Fruit fly (Drosophila melanogaster): ENCODE results near the gene atk.

The atk gene

DNA sequence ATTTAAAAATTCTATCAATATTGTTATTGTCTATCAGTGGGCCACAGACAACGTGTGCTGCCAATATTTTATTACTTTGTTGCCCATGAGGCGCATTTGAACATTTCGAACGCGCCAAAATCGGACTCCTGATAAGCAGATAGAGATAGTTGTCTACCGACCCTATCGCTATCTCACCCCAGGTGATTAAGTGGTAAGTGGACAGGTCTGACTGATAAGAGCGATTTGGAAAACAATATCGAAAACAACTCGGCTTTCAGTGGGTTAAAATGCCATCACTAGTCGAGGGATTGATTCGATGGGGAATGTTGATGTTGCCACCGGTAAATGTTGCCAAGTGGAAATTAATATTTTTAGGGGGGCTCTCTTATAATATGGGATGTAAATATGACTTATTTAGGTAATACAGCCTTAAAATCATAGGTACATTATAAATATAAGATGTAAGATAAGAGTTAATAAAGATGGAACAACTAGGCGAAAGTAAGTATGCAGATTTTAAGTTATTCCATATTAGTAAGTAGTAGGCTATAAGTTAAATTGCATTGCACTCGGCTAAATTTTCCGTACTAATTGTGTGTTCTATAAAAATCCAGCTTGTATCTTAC lies 27.0 kb upstream of the atk start, which contains the start of gene ND-39 (continued):
- no peak for TF ChIP-seq abd-A (tag; optimal IDR thresholded peaks at IDR 0.05)
- no peak for TF ChIP-seq CG17568 (GFP tag; optimal IDR thresholded peaks at IDR 0.05)
- no peak for TF ChIP-seq Sox102F (GFP tag; optimal IDR thresholded peaks at IDR 0.05)
- TF ChIP-seq Neu2 (GFP tag; optimal IDR thresholded peaks at IDR 0.05; ENCODE audit: borderline replicate concordance), result peak; percentile 75
- no peak for TF ChIP-seq NFAT (GFP tag; IDR thresholded peaks at IDR 0.05)
- TF ChIP-seq CG6854 (GFP tag; optimal IDR thresholded peaks at IDR 0.05), result no peak
- peak; percentile 35 for TF ChIP-seq CG34376 (GFP tag; optimal IDR thresholded peaks at IDR 0.05)
- TF ChIP-seq gcm2 (GFP tag; optimal IDR thresholded peaks at IDR 0.05), result no peak
- no peak for TF ChIP-seq CG8290 (GFP tag; optimal IDR thresholded peaks at IDR 0.05)
- peak in 1 of 2 experiments; percentile 29 for TF ChIP-seq CG8290 (tag; optimal IDR thresholded peaks at IDR 0.05)
- peak; percentile 36; the same call in 1 of the 2 replicates for TF ChIP-seq bbx (GFP tag; IDR thresholded peaks at IDR 0.05; ENCODE audit: partially characterized antibody)
- TF ChIP-seq slou (GFP tag; optimal IDR thresholded peaks at IDR 0.05), result no peak
- no peak for TF ChIP-seq CG8281 (tag; optimal IDR thresholded peaks at IDR 0.05)
- TF ChIP-seq CG8388 (GFP tag; optimal IDR thresholded peaks at IDR 0.05), result no peak
- TF ChIP-seq Ssrp (tag; optimal IDR thresholded peaks at IDR 0.05), result no peak
- no peak for TF ChIP-seq Side (GFP tag; optimal IDR thresholded peaks at IDR 0.05)
- TF ChIP-seq dati (GFP tag; IDR thresholded peaks at IDR 0.05), result no peak
- no peak for TF ChIP-seq D19A (tag; optimal IDR thresholded peaks at IDR 0.05)
- peak; percentile 47 for TF ChIP-seq BEAF-32 (GFP tag; optimal IDR thresholded peaks at IDR 0.05)
- TF ChIP-seq ERR (GFP tag; optimal IDR thresholded peaks at IDR 0.05), result no peak
- TF ChIP-seq CG17612 (GFP tag; IDR thresholded peaks at IDR 0.05), result no peak
- no peak for TF ChIP-seq btn (GFP tag; optimal IDR thresholded peaks at IDR 0.05)
- TF ChIP-seq tup (GFP tag; optimal IDR thresholded peaks at IDR 0.05), result no peak
- TF ChIP-seq CG2116 (GFP tag; optimal IDR thresholded peaks at IDR 0.05), result peak; percentile 93
- TF ChIP-seq CG12236 (GFP tag; optimal IDR thresholded peaks at IDR 0.05), result no peak
- TF ChIP-seq CG11696 (GFP tag; IDR thresholded peaks at IDR 0.05), result no peak
- TF ChIP-seq hbn (GFP tag; IDR thresholded peaks at IDR 0.05; ENCODE audit: partially characterized antibody), result no peak
- no peak for TF ChIP-seq CG11398 (GFP tag; optimal IDR thresholded peaks at IDR 0.05)
- no peak for TF ChIP-seq stc (GFP tag; IDR thresholded peaks at IDR 0.05)
- no peak for TF ChIP-seq CG4328 (GFP tag; optimal IDR thresholded peaks at IDR 0.05)
- peak; percentile 17 for TF ChIP-seq sd (tag; optimal IDR thresholded peaks at IDR 0.05)
- TF ChIP-seq Med (GFP tag), result peak; percentile 42
- no peak for TF ChIP-seq CG13894 (tag; optimal IDR thresholded peaks at IDR 0.05)
- no peak for TF ChIP-seq CkIIα-i1 (GFP tag; IDR thresholded peaks at IDR 0.05)
- TF ChIP-seq CG17829 (tag; optimal IDR thresholded peaks at IDR 0.05), result no peak
- TF ChIP-seq toy (GFP tag; IDR thresholded peaks at IDR 0.05), result no peak
- TF ChIP-seq row (GFP tag; IDR thresholded peaks at IDR 0.05), result peak; percentile 34; the same call in 1 of the 3 replicates
- TF ChIP-seq trem (tag; optimal IDR thresholded peaks at IDR 0.05), result peak; percentile 94
- no peak for TF ChIP-seq Nf-YC (tag; optimal IDR thresholded peaks at IDR 0.05)
- no peak for TF ChIP-seq Meics (GFP tag; optimal IDR thresholded peaks at IDR 0.05)
- TF ChIP-seq exex (tag; optimal IDR thresholded peaks at IDR 0.05), result peak; percentile 89
- TF ChIP-seq knrl (GFP tag; IDR thresholded peaks at IDR 0.05; ENCODE audit: partially characterized antibody), result peak; percentile 10; the same call in 1 of the 3 replicates
- no peak for TF ChIP-seq tx (GFP tag; optimal IDR thresholded peaks at IDR 0.05)
- TF ChIP-seq jing (GFP tag; optimal IDR thresholded peaks at IDR 0.05), result no peak
- TF ChIP-seq Hmr (GFP tag; optimal IDR thresholded peaks at IDR 0.05), result peak; percentile 5
- TF ChIP-seq danr (GFP tag; IDR thresholded peaks at IDR 0.05), result no peak
- no peak for TF ChIP-seq Ravus (GFP tag; IDR thresholded peaks at IDR 0.05)
- TF ChIP-seq fd3F (GFP tag; optimal IDR thresholded peaks at IDR 0.05), result no peak
- TF ChIP-seq stwl (tag; optimal IDR thresholded peaks at IDR 0.05), result peak; percentile 49
- no peak for TF ChIP-seq ap (GFP tag; IDR thresholded peaks at IDR 0.05)
- peak; percentile 90 for TF ChIP-seq CG2199 (GFP tag; IDR thresholded peaks at IDR 0.05)
